Worm (Caenorhabditis elegans) whole organism, L4 larva: ENCODE data around the gene spc-1.
A peak's percentile ranks its signal among the peaks of the same experiment; 100 is the strongest.

Source experiments
- D1046.2 ChIP-seq: fragments of 200-800 bp; sonication (Bioruptor generic); IDR thresholded peaks from 2 replicates; pipeline ENCODE4 v1.3.6; 2022; ENCODE audit warnings: missing genetic modification characterization, missing compliant biosample characterization
- F10B5.3 ChIP-seq: sonication (generic microtip); optimal IDR thresholded peaks from 2 replicates; lab custom pipeline; 2016; ENCODE audit warnings: mild to moderate bottlenecking, missing genetic modification characterization, missing compliant biosample characterization
- F37D6.2 ChIP-seq: sonication (generic microtip); optimal IDR thresholded peaks from 2 replicates; lab custom pipeline; 2016; ENCODE audit warnings: mild to moderate bottlenecking, missing genetic modification characterization, missing compliant biosample characterization
- T20F7.1 ChIP-seq: fragments of 200-800 bp; sonication (Bioruptor generic); optimal IDR thresholded peaks from 2 replicates; lab custom pipeline; 2018; ENCODE audit warnings: mild to moderate bottlenecking, missing genetic modification characterization, missing compliant biosample characterization
- T26A8.4 ChIP-seq: fragments of 200-800 bp; sonication (Bioruptor generic); IDR thresholded peaks from 2 replicates; pipeline ENCODE4 v1.3.6; 2022; ENCODE audit warnings: missing genetic modification characterization, missing compliant biosample characterization
- Y5F2A.4 ChIP-seq: fragments of 200-800 bp; sonication (Bioruptor generic); optimal IDR thresholded peaks from 2 replicates; lab custom pipeline; 2018; ENCODE audit warnings: mild to moderate bottlenecking, missing genetic modification characterization, missing compliant biosample characterization
- Y75B8A.6 ChIP-seq: fragments of 200-800 bp; sonication (Bioruptor generic); IDR thresholded peaks from 2 replicates; pipeline ENCODE4 v1.3.6; 2022; ENCODE audit warnings: missing genetic modification reagents, missing genetic modification characterization, missing compliant biosample characterization
- ama-1 ChIP-seq: fragments of 150-350 bp; optimal IDR thresholded peaks from 2 replicates; lab custom pipeline; 2014; ENCODE audit warnings: inconsistent platforms, mixed read lengths
- arid-1 ChIP-seq: fragments of 200-800 bp; sonication (Bioruptor generic); conservative IDR thresholded peaks from 2 replicates; pipeline ENCODE4 v1.3.6; 2022; ENCODE audit warnings: missing genetic modification reagents, missing genetic modification characterization, missing compliant biosample characterization
- attf-4 ChIP-seq: sonication (generic microtip); optimal IDR thresholded peaks from 3 replicates; lab custom pipeline; 2017; ENCODE audit warnings: missing biosample characterization, missing genetic modification characterization
- ceh-28 ChIP-seq: fragments of 150-350 bp; optimal IDR thresholded peaks from 2 replicates; lab custom pipeline; 2014; ENCODE audit warnings: missing biosample characterization, missing genetic modification reagents, missing genetic modification characterization
- ceh-44 ChIP-seq: fragments of 200-800 bp; sonication (Bioruptor generic); IDR thresholded peaks from 2 replicates; pipeline ENCODE4 v1.3.6; 2022; ENCODE audit warnings: missing genetic modification reagents, missing genetic modification characterization, missing compliant biosample characterization
- ceh-62 ChIP-seq: sonication (generic microtip); optimal IDR thresholded peaks from 2 replicates; lab custom pipeline; 2017; ENCODE audit warnings: missing biosample characterization, missing genetic modification characterization
- ceh-82 ChIP-seq: sonication (generic microtip); optimal IDR thresholded peaks from 2 replicates; lab custom pipeline; 2017; ENCODE audit warnings: missing biosample characterization, missing genetic modification characterization
- ces-1 ChIP-seq: fragments of 150-350 bp; sonication (generic microtip); optimal IDR thresholded peaks from 4 replicates; lab custom pipeline; 2014; ENCODE audit warnings: missing biosample characterization, missing genetic modification reagents, missing genetic modification characterization
- ctbp-1 ChIP-seq: fragments of 200-800 bp; sonication (Bioruptor generic); IDR thresholded peaks from 2 replicates; pipeline ENCODE4 v1.3.6; 2022; ENCODE audit warnings: missing genetic modification reagents, missing genetic modification characterization, missing compliant biosample characterization
- daf-19 ChIP-seq: fragments of 200-800 bp; sonication (Bioruptor generic); conservative IDR thresholded peaks from 2 replicates; pipeline ENCODE4 v1.3.6; 2022; ENCODE audit warnings: missing genetic modification characterization, missing compliant biosample characterization
- dmd-6 ChIP-seq: fragments of 200-800 bp; sonication (Bioruptor generic); IDR thresholded peaks from 2 replicates; pipeline ENCODE4 v1.3.6; 2022; ENCODE audit warnings: missing genetic modification reagents, missing genetic modification characterization, missing compliant biosample characterization
- egl-27 ChIP-seq: sonication (generic microtip); optimal IDR thresholded peaks from 3 replicates; lab custom pipeline; 2017; ENCODE audit warnings: missing biosample characterization, missing genetic modification reagents, missing genetic modification characterization
- fos-1 ChIP-seq: fragments of 150-350 bp; optimal IDR thresholded peaks from 2 replicates; lab custom pipeline; 2014; ENCODE audit warnings: missing biosample characterization, missing genetic modification characterization
- gei-8 ChIP-seq: fragments of 200-800 bp; sonication (Bioruptor generic); optimal IDR thresholded peaks from 2 replicates; lab custom pipeline; 2018; ENCODE audit warnings: mild to moderate bottlenecking, missing genetic modification characterization, missing compliant biosample characterization
- hlh-30 ChIP-seq: sonication (generic microtip); optimal IDR thresholded peaks from 2 replicates; lab custom pipeline; 2017; ENCODE audit warnings: antibody characterized with exemption, mild to moderate bottlenecking, missing genetic modification characterization, missing compliant biosample characterization; ENCODE audit not compliant: insufficient read depth
- hmg-1.1 ChIP-seq: fragments of 200-800 bp; sonication (Bioruptor generic); IDR thresholded peaks from 2 replicates; pipeline ENCODE4 v1.3.6; 2022; ENCODE audit warnings: missing genetic modification reagents, missing genetic modification characterization, missing compliant biosample characterization
- lin-1 ChIP-seq: fragments of 200-800 bp; sonication (Bioruptor generic); IDR thresholded peaks from 2 replicates; pipeline ENCODE4 v1.3.6; 2022; ENCODE audit warnings: missing genetic modification reagents, missing genetic modification characterization, missing compliant biosample characterization
- lin-29 ChIP-seq: fragments of 200-800 bp; sonication (Bioruptor generic); IDR thresholded peaks from 2 replicates; pipeline ENCODE4 v1.3.6; 2022; ENCODE audit warnings: missing genetic modification reagents, missing genetic modification characterization, missing compliant biosample characterization
- lin-38 ChIP-seq: fragments of 200-800 bp; sonication (Bioruptor generic); IDR thresholded peaks from 2 replicates; pipeline ENCODE4 v1.3.6; 2022; ENCODE audit warnings: missing genetic modification reagents, missing genetic modification characterization, missing compliant biosample characterization
- lin-39 ChIP-seq: fragments of 150-350 bp; optimal IDR thresholded peaks from 2 replicates; lab custom pipeline; 2014; ENCODE audit warnings: missing biosample characterization, missing genetic modification reagents, missing genetic modification characterization
- mep-1 ChIP-seq: fragments of 150-350 bp; sonication (generic microtip); optimal IDR thresholded peaks from 3 replicates; lab custom pipeline; 2014; ENCODE audit warnings: missing biosample characterization, missing genetic modification characterization
- mes-2 ChIP-seq: sonication (generic microtip); optimal IDR thresholded peaks from 2 replicates; lab custom pipeline; 2016; ENCODE audit warnings: missing genotype, mild to moderate bottlenecking, missing genetic modification characterization, missing compliant biosample characterization; ENCODE audit not compliant: poor library complexity, severe bottlenecking
- mxl-3 ChIP-seq: fragments of 200-800 bp; sonication (Bioruptor generic); optimal IDR thresholded peaks from 2 replicates; lab custom pipeline; 2018; ENCODE audit warnings: mild to moderate bottlenecking, missing genetic modification characterization, missing compliant biosample characterization
- nhr-102 ChIP-seq: sonication (generic microtip); optimal IDR thresholded peaks from 2 replicates; lab custom pipeline; 2016; ENCODE audit warnings: mild to moderate bottlenecking, missing genetic modification characterization, moderate library complexity, missing compliant biosample characterization
- nhr-25 ChIP-seq: sonication (generic microtip); optimal IDR thresholded peaks from 2 replicates; lab custom pipeline; 2017; ENCODE audit warnings: missing genetic modification characterization, mild to moderate bottlenecking, missing compliant biosample characterization, antibody characterized with exemption, moderate library complexity, borderline replicate concordance; ENCODE audit not compliant: insufficient read depth
- nhr-28 ChIP-seq: fragments of 150-350 bp; optimal IDR thresholded peaks from 2 replicates; lab custom pipeline; 2014; ENCODE audit warnings: missing biosample characterization, missing genetic modification characterization
- nhr-41 ChIP-seq: fragments of 200-800 bp; sonication (Bioruptor generic); IDR thresholded peaks from 2 replicates; pipeline ENCODE4 v1.3.6; 2022; ENCODE audit warnings: missing genetic modification reagents, missing genetic modification characterization, missing compliant biosample characterization
- nhr-42 ChIP-seq: fragments of 200-800 bp; sonication (Bioruptor generic); IDR thresholded peaks from 2 replicates; pipeline ENCODE4 v1.3.6; 2022; ENCODE audit warnings: missing genetic modification characterization, missing compliant biosample characterization
- nhr-48 ChIP-seq: sonication (generic microtip); optimal IDR thresholded peaks from 2 replicates; lab custom pipeline; 2016; ENCODE audit warnings: mild to moderate bottlenecking, missing genetic modification characterization, missing compliant biosample characterization
- nhr-76 ChIP-seq: fragments of 150-350 bp; optimal IDR thresholded peaks from 2 replicates; lab custom pipeline; 2014; ENCODE audit warnings: missing biosample characterization, missing genetic modification characterization
- pqm-1 ChIP-seq: sonication (generic microtip); optimal IDR thresholded peaks from 2 replicates; lab custom pipeline; 2017; ENCODE audit warnings: missing biosample characterization, missing genetic modification characterization
- saeg-2 ChIP-seq: fragments of 200-800 bp; sonication (Bioruptor generic); IDR thresholded peaks from 2 replicates; pipeline ENCODE4 v1.3.6; 2022; ENCODE audit warnings: missing genetic modification reagents, missing genetic modification characterization, missing compliant biosample characterization
- set-16 ChIP-seq: fragments of 200-800 bp; sonication (Bioruptor generic); IDR thresholded peaks from 2 replicates; pipeline ENCODE4 v1.3.6; 2022; ENCODE audit warnings: missing genetic modification reagents, missing genetic modification characterization, missing compliant biosample characterization
- snpc-1.2 ChIP-seq: fragments of 200-800 bp; sonication (Bioruptor generic); IDR thresholded peaks from 2 replicates; pipeline ENCODE4 v1.3.6; 2022; ENCODE audit warnings: missing genetic modification reagents, missing genetic modification characterization, missing compliant biosample characterization
- spr-1 ChIP-seq: sonication (generic microtip); optimal IDR thresholded peaks from 2 replicates; lab custom pipeline; 2016; ENCODE audit warnings: mild to moderate bottlenecking, missing genetic modification characterization, missing compliant biosample characterization
- spr-3 ChIP-seq: fragments of 200-800 bp; sonication (Bioruptor generic); optimal IDR thresholded peaks from 2 replicates; lab custom pipeline; 2018; ENCODE audit warnings: mild to moderate bottlenecking, missing genetic modification characterization, missing compliant biosample characterization
- tag-97 ChIP-seq: fragments of 200-800 bp; sonication (Bioruptor generic); IDR thresholded peaks from 2 replicates; pipeline ENCODE4 v1.3.6; 2022; ENCODE audit warnings: missing genetic modification characterization, missing compliant biosample characterization
- tra-1 ChIP-seq: fragments of 200-800 bp; sonication (Bioruptor generic); IDR thresholded peaks from 2 replicates; pipeline ENCODE4 v1.3.6; 2022; ENCODE audit warnings: missing genetic modification reagents, missing genetic modification characterization, missing compliant biosample characterization
- unc-130 ChIP-seq: sonication (generic microtip); optimal IDR thresholded peaks from 2 replicates; lab custom pipeline; 2016; ENCODE audit warnings: missing genetic modification reagents, missing genetic modification characterization, missing compliant biosample characterization
- unc-39 ChIP-seq: sonication (generic microtip); optimal IDR thresholded peaks from 2 replicates; lab custom pipeline; 2017; ENCODE audit warnings: missing biosample characterization, missing genetic modification characterization
- vab-7 ChIP-seq: fragments of 200-800 bp; sonication (Bioruptor generic); IDR thresholded peaks from 2 replicates; pipeline ENCODE4 v1.3.6; 2022; ENCODE audit warnings: missing genetic modification reagents, missing genetic modification characterization, missing compliant biosample characterization
- zag-1 ChIP-seq: fragments of 150-350 bp; optimal IDR thresholded peaks from 2 replicates; lab custom pipeline; 2014; ENCODE audit warnings: missing biosample characterization, missing genetic modification characterization
- zfp-3 ChIP-seq: fragments of 200-800 bp; sonication (Bioruptor generic); conservative IDR thresholded peaks from 2 replicates; pipeline ENCODE4 v1.3.6; 2022; ENCODE audit warnings: missing genetic modification reagents, missing genetic modification characterization, missing compliant biosample characterization
- zip-2 ChIP-seq: fragments of 150-350 bp; optimal IDR thresholded peaks from 2 replicates; lab custom pipeline; 2014; ENCODE audit warnings: missing biosample characterization, missing genetic modification characterization
- ztf-7 ChIP-seq: fragments of 150-350 bp; optimal IDR thresholded peaks from 2 replicates; lab custom pipeline; 2014; ENCODE audit warnings: missing biosample characterization, missing genetic modification characterization

The spc-1 gene

ce11 chrX:3153133-3153532, 26.3 kb upstream of the spc-1 start (continued):
- TF ChIP-seq nhr-25 (tag; lab: Kevin White, UChicago) (no peak), mes-2 (peak; percentile 20), nhr-102 (tag; lab: Kevin White, UChicago) (peak; percentile 62), ctbp-1 (GFP tag; lab: Robert Waterston, UW) (no peak), nhr-41 (GFP tag; lab: Robert Waterston, UW) (peak; percentile 68), nhr-42 (GFP tag; lab: Robert Waterston, UW) (no peak), ceh-82 (tag; lab: Kevin White, UChicago) (no peak), tag-97 (GFP tag; lab: Robert Waterston, UW) (no peak), T20F7.1 (no peak), zfp-3 (GFP tag; lab: Robert Waterston, UW) (no peak), lin-38 (GFP tag; lab: Robert Waterston, UW) (no peak), mep-1 (tag; lab: Kevin White, UChicago) (peak; percentile 11), attf-4 (tag; lab: Kevin White, UChicago) (no peak), hlh-30 (tag; lab: Kevin White, UChicago) (peak; percentile 16), Y5F2A.4 (no peak), nhr-48 (tag; lab: Kevin White, UChicago) (peak; percentile 48), mxl-3 (GFP tag; lab: Kevin White, UChicago) (peak; percentile 31), saeg-2 (GFP tag; lab: Robert Waterston, UW) (0 out of 2 replicates have a peak, but pooled peaks have one; percentile 22), F37D6.2 (no peak), ceh-28 (tag; lab: Kevin White, UChicago) (no peak), dmd-6 (GFP tag; lab: Robert Waterston, UW) (peak; percentile 91), zip-2 (tag; lab: Kevin White, UChicago) (no peak), fos-1 (tag; lab: Kevin White, UChicago) (no peak), egl-27 (tag; lab: Kevin White, UChicago) (no peak), lin-39 (tag; lab: Kevin White, UChicago) (no peak), ces-1 (GFP tag; lab: Kevin White, UChicago) (no peak), vab-7 (GFP tag; lab: Robert Waterston, UW) (no peak), nhr-28 (tag; lab: Kevin White, UChicago) (peak; percentile 92), arid-1 (no peak; the same call in 1 of the 2 replicates), ceh-62 (tag; lab: Kevin White, UChicago) (no peak), ztf-7 (tag; lab: Kevin White, UChicago) (peak; percentile 8), unc-130 (no peak), set-16 (GFP tag; lab: Robert Waterston, UW) (no peak), D1046.2 (no peak), zag-1 (tag; lab: Kevin White, UChicago) (no peak), nhr-76 (tag; lab: Kevin White, UChicago) (no peak), F10B5.3 (tag; lab: Kevin White, UChicago) (no peak), spr-1 (tag; lab: Kevin White, UChicago) (no peak), spr-3 (GFP tag; lab: Kevin White, UChicago) (no peak), Y75B8A.6 (no peak), gei-8 (GFP tag; lab: Kevin White, UChicago) (no peak), lin-29 (no peak), ama-1 (lab: Kevin White, UChicago) (no peak), snpc-1.2 (GFP tag; lab: Robert Waterston, UW) (no peak), lin-1 (GFP tag; lab: Robert Waterston, UW) (peak; percentile 47; the same call in 1 of the 2 replicates), tra-1 (GFP tag; lab: Robert Waterston, UW) (0 out of 2 replicates have a peak, but pooled peaks have one; percentile 44), daf-19 (GFP tag; lab: Robert Waterston, UW) (no peak), unc-39 (tag; lab: Kevin White, UChicago) (no peak), pqm-1 (tag; lab: Kevin White, UChicago) (peak; percentile 98), ceh-44 (GFP tag; lab: Robert Waterston, UW) (no peak), T26A8.4 (0 out of 2 replicates have a peak, but pooled peaks have one; percentile 33), hmg-1.1 (GFP tag; lab: Robert Waterston, UW) (no peak)
